Worm (Caenorhabditis elegans) whole organism, L4 larva: ENCODE measurements around the gene B0280.11.

Experiments
- F49E8.2 ChIP-seq: sonication (generic microtip); optimal IDR thresholded peaks from 2 replicates; lab custom pipeline; 2016; ENCODE audit warnings: missing compliant biosample characterization, mild to moderate bottlenecking, missing genetic modification characterization, borderline replicate concordance
- R02D3.7 ChIP-seq: fragments of 150-350 bp; sonication (generic microtip); optimal IDR thresholded peaks from 3 replicates; lab custom pipeline; 2014; ENCODE audit warnings: missing biosample characterization, missing genetic modification characterization
- dpl-1 ChIP-seq: fragments of 150-350 bp; optimal IDR thresholded peaks from 2 replicates; lab custom pipeline; 2014; ENCODE audit warnings: missing biosample characterization, missing genetic modification reagents, missing genetic modification characterization
- jun-1 ChIP-seq: fragments of 150-350 bp; optimal IDR thresholded peaks from 2 replicates; lab custom pipeline; 2014; ENCODE audit warnings: missing biosample characterization, missing genetic modification reagents, missing genetic modification characterization
- lim-7 ChIP-seq: fragments of 200-800 bp; sonication (Bioruptor generic); IDR thresholded peaks from 2 replicates; pipeline ENCODE4 v1.3.6; 2022; ENCODE audit warnings: missing genetic modification characterization, missing compliant biosample characterization
- nhr-11 ChIP-seq: fragments of 150-350 bp; optimal IDR thresholded peaks from 2 replicates; lab custom pipeline; 2014; ENCODE audit warnings: missing biosample characterization, missing genetic modification characterization

ce11 chrIII:7087180-7087579, 50.9 kb downstream of the B0280.11 start:
- TF ChIP-seq lim-7 (GFP tag; lab: Robert Waterston, UW) (no peak), nhr-11 (tag; lab: Kevin White, UChicago) (no peak), dpl-1 (GFP tag; lab: Kevin White, UChicago) (no peak), jun-1 (tag; lab: Kevin White, UChicago) (no peak), F49E8.2 (tag; lab: Kevin White, UChicago) (no peak), R02D3.7 (no peak)
